Worm (Caenorhabditis elegans) whole organism, mixed stage, embryonic: ENCODE measurements around the gene F13E9.5.

Experiments
- flh-1 ChIP-seq: fragments of 200-800 bp; sonication (Bioruptor generic); optimal IDR thresholded peaks from 2 replicates; lab custom pipeline; 2018; ENCODE audit warnings: mild to moderate bottlenecking, missing genetic modification characterization, moderate library complexity, missing compliant biosample characterization
- hlh-1 ChIP-seq: fragments of 150-350 bp; optimal IDR thresholded peaks from 2 replicates; lab custom pipeline; 2014; ENCODE audit warnings: missing biosample characterization, missing genetic modification reagents, missing genetic modification characterization
- lsy-2 ChIP-seq: fragments of 150-350 bp; optimal IDR thresholded peaks from 2 replicates; lab custom pipeline; 2014; ENCODE audit warnings: missing biosample characterization, missing genetic modification characterization
- mep-1 ChIP-seq: fragments of 150-350 bp; optimal IDR thresholded peaks from 2 replicates; lab custom pipeline; 2017; ENCODE audit warnings: missing biosample characterization, missing genetic modification reagents, missing genetic modification characterization, inconsistent platforms
- nhr-12 ChIP-seq: fragments of 150-350 bp; optimal IDR thresholded peaks from 2 replicates; lab custom pipeline; 2014; ENCODE audit warnings: missing biosample characterization, missing genetic modification characterization
- nhr-237 ChIP-seq: fragments of 150-350 bp; optimal IDR thresholded peaks from 2 replicates; lab custom pipeline; 2014; ENCODE audit warnings: missing biosample characterization, missing genetic modification characterization
- snpc-4 ChIP-seq: fragments of 150-350 bp; optimal IDR thresholded peaks from 2 replicates; lab custom pipeline; 2014; ENCODE audit warnings: missing biosample characterization, missing genetic modification characterization
- unc-62 ChIP-seq: fragments of 150-350 bp; optimal IDR thresholded peaks from 2 replicates; lab custom pipeline; 2014; ENCODE audit warnings: missing biosample characterization, missing genetic modification reagents, missing genetic modification characterization
- ztf-11 ChIP-seq: fragments of 150-350 bp; optimal IDR thresholded peaks from 2 replicates; lab custom pipeline; 2014; ENCODE audit warnings: missing biosample characterization, missing genetic modification characterization

ce11 chrIV:10889820-10890462, 5.8 kb upstream of the F13E9.5 start, which contains the start of gene F13E9.15:
- TF ChIP-seq flh-1 (GFP tag; lab: Kevin White, UChicago) (no peak), unc-62 (GFP tag; lab: Kevin White, UChicago) (no peak), lsy-2 (tag; lab: Kevin White, UChicago) (no peak), hlh-1 (tag; lab: Kevin White, UChicago) (no peak), nhr-12 (no peak), snpc-4 (no peak), ztf-11 (no peak), nhr-237 (tag; lab: Kevin White, UChicago) (no peak), mep-1 (tag; lab: Kevin White, UChicago) (no peak)
